Fruit fly (Drosophila melanogaster) whole organism, embryonic: ENCODE data around the gene CG3604.
A peak's percentile ranks its signal among the peaks of the same experiment; 100 is the strongest.

Experiments
- ATbp ChIP-seq: fragments of 200-800 bp; sonication (Bioruptor generic); optimal IDR thresholded peaks from 2 replicates; lab custom pipeline; 2017; ENCODE audit warnings: missing biosample characterization, mild to moderate bottlenecking, missing genetic modification characterization, missing genetic modification reagents
- Abd-B ChIP-seq: fragments of 200-800 bp; sonication (Bioruptor generic); optimal IDR thresholded peaks from 2 replicates; lab custom pipeline; 2018; ENCODE audit warnings: missing biosample characterization, mild to moderate bottlenecking, missing genetic modification characterization, moderate library complexity
- CG10147 ChIP-seq: fragments of 200-800 bp; sonication (Bioruptor generic); optimal IDR thresholded peaks from 2 replicates; lab custom pipeline; 2019; ENCODE audit warnings: missing biosample characterization, mild to moderate bottlenecking, missing genetic modification characterization, moderate library complexity
- CG12104 ChIP-seq: fragments of 200-800 bp; sonication (Bioruptor generic); optimal IDR thresholded peaks from 3 replicates; lab custom pipeline; 2016; ENCODE audit warnings: missing biosample characterization, missing genetic modification characterization
- CG14050 ChIP-seq: fragments of 200-800 bp; sonication (Bioruptor generic); IDR thresholded peaks from 3 replicates; pipeline ENCODE4 v1.3.6; 2022; ENCODE audit warnings: missing biosample characterization, missing genetic modification characterization
- CG14710 ChIP-seq: fragments of 200-800 bp; sonication (Bioruptor generic); optimal IDR thresholded peaks from 3 replicates; lab custom pipeline; 2019; ENCODE audit warnings: missing biosample characterization, mild to moderate bottlenecking, missing genetic modification characterization, moderate library complexity
- CG15269 ChIP-seq: fragments of 200-800 bp; sonication (Bioruptor generic); optimal IDR thresholded peaks from 2 replicates; lab custom pipeline; 2018; ENCODE audit warnings: missing biosample characterization, mild to moderate bottlenecking, missing genetic modification characterization, moderate library complexity
- CG15479 ChIP-seq: fragments of 200-800 bp; sonication (Bioruptor generic); optimal IDR thresholded peaks from 3 replicates; lab custom pipeline; 2019; ENCODE audit warnings: missing biosample characterization, mild to moderate bottlenecking, missing genetic modification characterization, moderate library complexity
- CG15514 ChIP-seq: fragments of 200-800 bp; sonication (Bioruptor generic); optimal IDR thresholded peaks from 3 replicates; lab custom pipeline; 2017; ENCODE audit warnings: missing biosample characterization, missing genetic modification characterization, mild to moderate bottlenecking, moderate library complexity, missing genetic modification reagents
- CG15696 ChIP-seq: fragments of 200-800 bp; sonication (Bioruptor generic); optimal IDR thresholded peaks from 2 replicates; lab custom pipeline; 2019; ENCODE audit warnings: missing biosample characterization, mild to moderate bottlenecking, missing genetic modification characterization, moderate library complexity
- CG18011 ChIP-seq: fragments of 200-800 bp; sonication (Bioruptor generic); optimal IDR thresholded peaks from 2 replicates; lab custom pipeline; 2017; ENCODE audit warnings: missing biosample characterization, missing genetic modification characterization, mild to moderate bottlenecking, moderate library complexity, missing genotype
- CG18619 ChIP-seq: fragments of 200-800 bp; sonication (Bioruptor generic); optimal IDR thresholded peaks from 3 replicates; lab custom pipeline; 2017; ENCODE audit warnings: missing biosample characterization, mild to moderate bottlenecking, missing genetic modification characterization
- CG2889 ChIP-seq: fragments of 200-800 bp; sonication (Bioruptor generic); IDR thresholded peaks from 3 replicates; pipeline ENCODE4 v1.3.6; 2022; ENCODE audit warnings: missing biosample characterization, missing genetic modification characterization
- CG3281 ChIP-seq: fragments of 200-800 bp; sonication (Bioruptor generic); optimal IDR thresholded peaks from 3 replicates; lab custom pipeline; 2017; ENCODE audit warnings: missing biosample characterization, mild to moderate bottlenecking, missing genetic modification characterization
- CG33557 ChIP-seq: fragments of 200-800 bp; sonication (Bioruptor generic); optimal IDR thresholded peaks from 2 replicates; lab custom pipeline; 2019; ENCODE audit warnings: missing biosample characterization, mild to moderate bottlenecking, missing genetic modification characterization, moderate library complexity
- CG5180 ChIP-seq: fragments of 200-800 bp; sonication (Bioruptor generic); optimal IDR thresholded peaks from 3 replicates; lab custom pipeline; 2017; ENCODE audit warnings: missing biosample characterization, missing genetic modification characterization, mild to moderate bottlenecking, moderate library complexity, missing genetic modification reagents
- CG6272 ChIP-seq: fragments of 200-800 bp; sonication (Bioruptor generic); IDR thresholded peaks from 2 replicates; pipeline ENCODE4 v1.3.6; 2022; ENCODE audit warnings: missing biosample characterization, missing genetic modification characterization
- CG6683 ChIP-seq: fragments of 200-800 bp; sonication (Bioruptor generic); optimal IDR thresholded peaks from 2 replicates; lab custom pipeline; 2017; ENCODE audit warnings: missing biosample characterization, mild to moderate bottlenecking, missing genetic modification characterization, missing genetic modification reagents
- CG7556 ChIP-seq: fragments of 200-800 bp; sonication (Bioruptor generic); optimal IDR thresholded peaks from 2 replicates; lab custom pipeline; 2017; ENCODE audit warnings: missing biosample characterization, mild to moderate bottlenecking, missing genetic modification characterization
- CG7839 ChIP-seq: fragments of 200-800 bp; sonication (Bioruptor generic); optimal IDR thresholded peaks from 3 replicates; lab custom pipeline; 2018; ENCODE audit warnings: missing biosample characterization, mild to moderate bottlenecking, missing genetic modification characterization, moderate library complexity
- CG8765 ChIP-seq: fragments of 200-800 bp; sonication (Bioruptor generic); IDR thresholded peaks from 2 replicates; pipeline ENCODE4 v1.3.6; 2022; ENCODE audit warnings: missing biosample characterization, missing genetic modification characterization
- CG9727 ChIP-seq: fragments of 200-800 bp; sonication (Bioruptor generic); optimal IDR thresholded peaks from 3 replicates; lab custom pipeline; 2017; ENCODE audit warnings: missing biosample characterization, mild to moderate bottlenecking, missing genetic modification characterization
- CG9797 ChIP-seq: fragments of 200-800 bp; sonication (Bioruptor generic); optimal IDR thresholded peaks from 3 replicates; lab custom pipeline; 2018; ENCODE audit warnings: missing biosample characterization, mild to moderate bottlenecking, missing genetic modification characterization
- Dip2 ChIP-seq: fragments of 200-800 bp; sonication (Bioruptor generic); IDR thresholded peaks from 2 replicates; pipeline ENCODE4 v1.3.6; 2022; ENCODE audit warnings: missing biosample characterization, missing genetic modification characterization
- HmgD ChIP-seq: fragments of 200-800 bp; sonication (Bioruptor generic); optimal IDR thresholded peaks from 3 replicates; lab custom pipeline; 2016; ENCODE audit warnings: missing biosample characterization, missing genetic modification characterization
- Hr51 ChIP-seq, 2 experiments: fragments of 200-800 bp; sonication (Bioruptor generic); optimal IDR thresholded peaks; 2 replicates in 1 of 2; 3 replicates in 1 of 2; lab custom pipeline; 2016 to 2018; ENCODE audit warnings: missing biosample characterization in 2 of 2, missing genetic modification characterization in 2 of 2, mild to moderate bottlenecking in 1 of 2, moderate library complexity in 1 of 2
- Jarid2 ChIP-seq: fragments of 200-800 bp; sonication (Bioruptor generic); optimal IDR thresholded peaks from 3 replicates; lab custom pipeline; 2017; ENCODE audit warnings: mild to moderate bottlenecking, missing biosample characterization, missing genetic modification reagents, missing genetic modification characterization
- Lim3 ChIP-seq: fragments of 200-800 bp; sonication (Bioruptor generic); IDR thresholded peaks from 2 replicates; pipeline ENCODE4 v1.3.6; 2022; ENCODE audit warnings: missing biosample characterization, missing genetic modification characterization
- Mad ChIP-seq: fragments of 200-800 bp; sonication (Bioruptor generic); optimal IDR thresholded peaks from 2 replicates; lab custom pipeline; 2016; ENCODE audit warnings: missing biosample characterization, missing genetic modification characterization
- Neu2 ChIP-seq: fragments of 200-800 bp; sonication (Bioruptor generic); optimal IDR thresholded peaks from 3 replicates; lab custom pipeline; 2016; ENCODE audit warnings: missing biosample characterization, missing genetic modification characterization, borderline replicate concordance
- Oaz ChIP-seq: fragments of 200-800 bp; sonication (Bioruptor generic); IDR thresholded peaks from 2 replicates; pipeline ENCODE4 v1.3.6; 2022; ENCODE audit warnings: missing biosample characterization, missing genetic modification characterization
- PHDP ChIP-seq: fragments of 200-800 bp; sonication (Bioruptor generic); optimal IDR thresholded peaks from 3 replicates; lab custom pipeline; 2018; ENCODE audit warnings: missing biosample characterization, mild to moderate bottlenecking, missing genetic modification characterization, moderate library complexity
- Ravus ChIP-seq: fragments of 200-800 bp; sonication (Bioruptor generic); IDR thresholded peaks from 2 replicates; pipeline ENCODE4 v1.3.6; 2022; ENCODE audit warnings: missing biosample characterization, missing genetic modification characterization
- Rfx ChIP-seq: fragments of 200-800 bp; sonication (Bioruptor generic); IDR thresholded peaks from 2 replicates; pipeline ENCODE4 v1.3.6; 2022; ENCODE audit warnings: missing biosample characterization, missing genetic modification characterization
- Side ChIP-seq: fragments of 200-800 bp; sonication (Bioruptor generic); optimal IDR thresholded peaks from 2 replicates; lab custom pipeline; 2016; ENCODE audit warnings: missing biosample characterization, missing genetic modification characterization
- bsh ChIP-seq, 2 experiments: fragments of 200-800 bp; sonication (Bioruptor generic); optimal IDR thresholded peaks; 2 replicates each; lab custom pipeline; 2017 to 2018; ENCODE audit warnings: mild to moderate bottlenecking in 2 of 2, missing biosample characterization in 2 of 2, missing genetic modification characterization in 2 of 2, moderate library complexity in 1 of 2
- dpn ChIP-seq, 2 experiments: fragments of 200-800 bp; sonication (Bioruptor generic); optimal IDR thresholded peaks; 3 replicates each; lab custom pipeline; 2016; ENCODE audit warnings: missing biosample characterization in 2 of 2, missing genetic modification characterization in 2 of 2
- esg ChIP-seq: fragments of 200-800 bp; sonication (Bioruptor generic); conservative IDR thresholded peaks from 2 replicates; pipeline ENCODE4 v1.3.6; 2022; ENCODE audit warnings: missing biosample characterization, missing genetic modification characterization
- gcm ChIP-seq: fragments of 200-800 bp; sonication (Bioruptor generic); optimal IDR thresholded peaks from 2 replicates; lab custom pipeline; 2019; ENCODE audit warnings: missing biosample characterization, mild to moderate bottlenecking, missing genetic modification characterization, moderate library complexity
- gsb-n ChIP-seq: fragments of 200-800 bp; sonication (Bioruptor generic); optimal IDR thresholded peaks from 3 replicates; lab custom pipeline; 2018; ENCODE audit warnings: missing biosample characterization, mild to moderate bottlenecking, missing genetic modification characterization
- luna ChIP-seq: fragments of 200-800 bp; sonication (Bioruptor generic); optimal IDR thresholded peaks from 2 replicates; lab custom pipeline; 2016; ENCODE audit warnings: missing biosample characterization, missing genetic modification characterization
- mirr ChIP-seq: fragments of 200-800 bp; sonication (Bioruptor generic); optimal IDR thresholded peaks from 3 replicates; lab custom pipeline; 2018; ENCODE audit warnings: missing biosample characterization, mild to moderate bottlenecking, missing genetic modification characterization
- nom ChIP-seq: fragments of 200-800 bp; sonication (Bioruptor generic); optimal IDR thresholded peaks from 2 replicates; lab custom pipeline; 2017; ENCODE audit warnings: missing biosample characterization, missing genetic modification characterization, mild to moderate bottlenecking, moderate library complexity, missing genetic modification reagents
- otp ChIP-seq: fragments of 200-800 bp; sonication (Bioruptor generic); IDR thresholded peaks from 3 replicates; pipeline ENCODE4, ENCODE4 v1.3.6; 2022; ENCODE audit warnings: missing biosample characterization, missing genetic modification characterization
- p53 ChIP-seq: fragments of 200-800 bp; sonication (Bioruptor generic); optimal IDR thresholded peaks from 2 replicates; lab custom pipeline; 2016; ENCODE audit warnings: missing biosample characterization, missing genetic modification characterization
- pzg ChIP-seq: fragments of 200-800 bp; sonication (Bioruptor generic); optimal IDR thresholded peaks from 3 replicates; lab custom pipeline; 2018; ENCODE audit warnings: missing biosample characterization, mild to moderate bottlenecking, missing genetic modification characterization, moderate library complexity
- row ChIP-seq: fragments of 200-800 bp; sonication (Bioruptor generic); IDR thresholded peaks from 3 replicates; pipeline ENCODE4 v1.3.6; 2022; ENCODE audit warnings: missing biosample characterization, missing genetic modification characterization
- tap ChIP-seq: fragments of 200-800 bp; optimal IDR thresholded peaks from 3 replicates; lab custom pipeline; 2019; ENCODE audit warnings: missing biosample characterization, mild to moderate bottlenecking, missing genetic modification characterization, moderate library complexity
- vnd ChIP-seq: fragments of 200-800 bp; sonication (Bioruptor generic); IDR thresholded peaks from 3 replicates; pipeline ENCODE4 v1.3.6; 2022; ENCODE audit warnings: missing biosample characterization, missing genetic modification characterization; ENCODE audit not compliant: partially characterized antibody

The CG3604 gene

dm6 chr2L:3740443-3740842 is 42.8 kb upstream of the CG3604 start (continued):
- no peak for TF ChIP-seq Mad (GFP tag; lab: Kevin White, UChicago)
- no peak for TF ChIP-seq CG14710 (tag; lab: Kevin White, UChicago)
- TF ChIP-seq CG15514 = peak; percentile 26
- TF ChIP-seq row (GFP tag; lab: Robert Waterston, UW) = peak; percentile 52; the same call in 2 of the 3 replicates

DNA sequence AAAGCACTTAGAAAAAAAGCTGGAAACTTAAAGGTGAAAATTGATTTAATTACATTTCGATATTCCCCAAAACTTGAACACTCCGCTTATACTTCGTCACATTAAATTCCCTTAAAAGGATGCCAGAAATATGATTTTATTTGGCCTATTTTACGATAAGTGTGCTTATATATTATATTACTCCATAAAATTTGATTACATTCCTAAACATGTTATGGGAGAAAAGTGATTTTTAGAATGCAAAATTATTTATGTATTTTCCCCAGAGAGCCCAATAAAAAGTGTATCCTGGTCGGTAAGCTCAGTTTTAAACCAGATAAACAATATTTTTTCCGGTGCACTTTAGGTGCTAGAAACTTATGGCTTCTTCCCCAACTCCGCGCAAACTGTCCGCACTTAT is 40.0 kb upstream of the CG3604 start:
- TF ChIP-seq Jarid2 (no peak), Neu2 (GFP tag; lab: Kevin White, UChicago) (no peak), CG15479 (GFP tag; lab: Kevin White, UChicago) (no peak), tap (no peak), CG18619 (GFP tag; lab: Kevin White, UChicago) (no peak), Lim3 (GFP tag; lab: Robert Waterston, UW) (no peak), CG3281 (GFP tag; lab: Kevin White, UChicago) (peak; percentile 37), dpn (GFP tag; optimal IDR thresholded peaks at IDR 0.05; lab: Kevin White, UChicago) (no peak), Ravus (GFP tag; lab: Robert Waterston, UW) (no peak), CG14050 (no peak), CG7556 (peak; percentile 47), CG2889 (GFP tag; lab: Robert Waterston, UW) (no peak), Dip2 (no peak), ATbp (no peak), CG5180 (GFP tag; lab: Kevin White, UChicago) (no peak), CG15696 (tag; lab: Kevin White, UChicago) (no peak), CG6272 (GFP tag; lab: Robert Waterston, UW) (no peak), luna (GFP tag; lab: Kevin White, UChicago) (no peak), mirr (GFP tag; lab: Kevin White, UChicago) (no peak), CG12104 (GFP tag; lab: Kevin White, UChicago) (no peak), gcm (GFP tag; lab: Kevin White, UChicago) (no peak), Side (GFP tag; lab: Kevin White, UChicago) (no peak), HmgD (GFP tag; lab: Kevin White, UChicago) (no peak), CG9797 (GFP tag; lab: Kevin White, UChicago) (no peak), otp (GFP tag; lab: Robert Waterston, UW) (no peak), PHDP (no peak), CG15269 (tag; lab: Kevin White, UChicago) (peak; percentile 29), CG6683 (GFP tag; lab: Kevin White, UChicago) (no peak), p53 (no peak), nom (GFP tag; lab: Kevin White, UChicago) (no peak), vnd (GFP tag; lab: Robert Waterston, UW) (no peak), CG18011 (GFP tag; lab: Kevin White, UChicago) (no peak), Rfx (GFP tag; lab: Robert Waterston, UW) (no peak), Hr51 (GFP tag; optimal IDR thresholded peaks at IDR 0.05; lab: Kevin White, UChicago) (peak in 1 of 2 experiments; percentile 4), CG33557 (GFP tag; lab: Kevin White, UChicago) (no peak), CG7839 (tag; lab: Kevin White, UChicago) (peak; percentile 42), CG8765 (GFP tag; lab: Robert Waterston, UW) (no peak), bsh (GFP tag; optimal IDR thresholded peaks at IDR 0.05; lab: Kevin White, UChicago) (no peak), CG10147 (GFP tag; lab: Kevin White, UChicago) (peak; percentile 24), Abd-B (GFP tag; lab: Kevin White, UChicago) (no peak), pzg (GFP tag; lab: Kevin White, UChicago) (no peak), esg (GFP tag; lab: Robert Waterston, UW) (no peak), Oaz (GFP tag; lab: Robert Waterston, UW) (no peak), CG9727 (GFP tag; lab: Kevin White, UChicago) (peak; percentile 0), gsb-n (tag; lab: Kevin White, UChicago) (no peak)
